Worm (Caenorhabditis elegans) whole organism, early embryonic: ENCODE results near the gene ZK1248.20.
A peak's percentile ranks its signal among the peaks of the same experiment; 100 is the strongest.

Experiments used
- F13C5.2 ChIP-seq: sonication (generic microtip); optimal IDR thresholded peaks from 2 replicates; lab custom pipeline; 2017; ENCODE audit warnings: mild to moderate bottlenecking, missing genetic modification characterization, inconsistent platforms, missing compliant biosample characterization
- ama-1 ChIP-seq: fragments of 150-350 bp; optimal IDR thresholded peaks from 2 replicates; lab custom pipeline; 2014
- ceh-13 ChIP-seq: fragments of 200-800 bp; sonication (Bioruptor generic); optimal IDR thresholded peaks from 2 replicates; lab custom pipeline; 2018; ENCODE audit warnings: mild to moderate bottlenecking, missing genetic modification characterization, missing compliant biosample characterization
- flt-1 ChIP-seq: fragments of 200-800 bp; sonication (Bioruptor generic); IDR thresholded peaks from 2 replicates; pipeline ENCODE4 v1.3.6; 2022; ENCODE audit warnings: missing genetic modification characterization, missing compliant biosample characterization
- hmg-4 ChIP-seq: fragments of 200-800 bp; sonication (Bioruptor generic); optimal IDR thresholded peaks from 2 replicates; lab custom pipeline; 2018; ENCODE audit warnings: mild to moderate bottlenecking, missing genetic modification characterization, missing compliant biosample characterization
- hnd-1 ChIP-seq: sonication (generic microtip); optimal IDR thresholded peaks from 2 replicates; lab custom pipeline; 2016; ENCODE audit warnings: missing genetic modification characterization, missing compliant biosample characterization
- scrt-1 ChIP-seq: fragments of 200-800 bp; sonication (Bioruptor generic); IDR thresholded peaks from 2 replicates; pipeline ENCODE4 v1.3.6; 2022; ENCODE audit warnings: missing genetic modification characterization, missing compliant biosample characterization
- tra-4 ChIP-seq: sonication (generic microtip); optimal IDR thresholded peaks from 2 replicates; lab custom pipeline; 2017; ENCODE audit warnings: missing genetic modification characterization, missing compliant biosample characterization

- TF ChIP-seq hmg-4 (GFP tag; lab: Kevin White, UChicago), result peak; percentile 88
- TF ChIP-seq hnd-1, result peak; percentile 38
- no peak for TF ChIP-seq ama-1 (lab: Kevin White, UChicago)
- TF ChIP-seq F13C5.2 (tag; lab: Kevin White, UChicago), result peak; percentile 3
- peak; percentile 9; the same call in 1 of the 2 replicates for TF ChIP-seq flt-1 (GFP tag; lab: Robert Waterston, UW)
- no peak for TF ChIP-seq tra-4 (tag; lab: Kevin White, UChicago)
- peak; percentile 42 for TF ChIP-seq ceh-13 (GFP tag; lab: Kevin White, UChicago)
- TF ChIP-seq scrt-1 (GFP tag; lab: Robert Waterston, UW), result peak; percentile 68
These were observed 34.2 kb upstream of the ZK1248.20 start, which contains the start of gene K05F1.6 for ce11 chrII:5781935-5782921.
